Worm (Caenorhabditis elegans): Measurements from ENCODE around the gene Y75B12B.1.

Y75B12B.1 gene

DNA sequence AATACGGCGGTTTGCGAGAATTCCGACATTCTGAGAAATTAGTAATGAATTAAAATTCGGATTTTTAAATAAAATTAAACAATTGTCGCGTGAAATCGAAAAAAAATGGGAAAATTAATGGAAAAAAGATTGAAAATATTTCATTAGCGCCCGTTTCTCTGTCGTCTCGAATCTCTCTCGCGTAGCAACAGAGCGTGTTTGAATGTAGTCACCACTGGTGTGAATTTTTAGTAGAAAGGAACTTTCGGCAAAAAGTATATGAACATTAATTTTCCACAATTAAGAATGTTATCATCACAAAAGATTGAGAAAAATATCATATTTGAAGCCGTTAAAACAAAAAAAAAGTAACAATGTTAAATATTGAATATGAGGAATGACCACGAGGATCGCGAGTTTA, 47.7 kb upstream of the Y75B12B.1 start, which contains the start of gene aipl-1 (continued):
- TF ChIP-seq lin-39 (tag; optimal IDR thresholded peaks at IDR 0.05): no peak
- TF ChIP-seq nhr-6 (tag; optimal IDR thresholded peaks at IDR 0.05): peak; percentile 97
- TF ChIP-seq T26A8.4 (GFP tag; IDR thresholded peaks at IDR 0.05): no peak
- peak; percentile 52 for TF ChIP-seq nhr-11 (tag; optimal IDR thresholded peaks at IDR 0.05)
- peak; percentile 30 for TF ChIP-seq T20F7.1 (GFP tag; optimal IDR thresholded peaks at IDR 0.05)
- peak; percentile 55 for TF ChIP-seq dve-1 (tag; optimal IDR thresholded peaks at IDR 0.05; ENCODE audit: insufficient read depth)
- no peak for TF ChIP-seq cey-2 (tag; optimal IDR thresholded peaks at IDR 0.05; ENCODE audit: borderline replicate concordance, insufficient read depth)
- TF ChIP-seq nhr-77 (tag; optimal IDR thresholded peaks at IDR 0.05): peak; percentile 79
- TF ChIP-seq nhr-10 (tag; optimal IDR thresholded peaks at IDR 0.05): no peak
- no peak for TF ChIP-seq nhr-48 (tag; optimal IDR thresholded peaks at IDR 0.05)
- peak; percentile 41 for TF ChIP-seq rbr-2 (tag; optimal IDR thresholded peaks at IDR 0.05)
- no peak for TF ChIP-seq gei-8 (GFP tag; optimal IDR thresholded peaks at IDR 0.05)
- no peak for TF ChIP-seq pha-4 (GFP tag; IDR thresholded peaks at IDR 0.05)
- peak; percentile 47 for TF ChIP-seq pha-4 (tag; optimal IDR thresholded peaks at IDR 0.05)
- peak in 1 of 2 experiments; percentile 72 for TF ChIP-seq hif-1 (tag; optimal IDR thresholded peaks at IDR 0.05)
- no peak for TF ChIP-seq lir-3 (tag; optimal IDR thresholded peaks at IDR 0.05)
- no peak for TF ChIP-seq daf-8 (GFP tag; IDR thresholded peaks at IDR 0.05)

DNA sequence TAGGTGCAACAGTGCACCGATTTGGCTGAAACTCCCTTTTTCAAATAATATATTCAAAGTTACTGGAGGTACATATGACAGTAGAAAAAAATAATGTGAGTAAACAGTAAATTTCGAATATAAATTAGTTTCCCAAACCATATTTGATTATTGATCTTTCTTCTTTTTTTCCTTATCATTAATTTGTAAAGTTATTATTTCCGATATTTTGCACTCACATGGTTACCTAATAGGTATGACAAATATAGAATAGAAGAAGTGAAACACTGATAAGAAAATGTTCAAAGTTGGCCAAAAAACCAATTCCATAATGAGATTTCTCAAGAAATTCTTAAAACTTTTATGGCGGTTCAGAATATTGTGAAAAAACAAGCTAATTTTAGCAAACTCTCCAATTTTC, 44.7 kb upstream of the Y75B12B.1 start:
- TF ChIP-seq zip-11 (GFP tag; IDR thresholded peaks at IDR 0.05): no peak
- TF ChIP-seq lir-3 (tag; optimal IDR thresholded peaks at IDR 0.05): no peak
- TF ChIP-seq ceh-62 (tag; optimal IDR thresholded peaks at IDR 0.05): no peak
- no peak for TF ChIP-seq unc-62 (GFP tag; optimal IDR thresholded peaks at IDR 0.05 in 1 of 2)
- TF ChIP-seq unc-62 (tag; optimal IDR thresholded peaks at IDR 0.05): no peak
- peak; percentile 14 for TF ChIP-seq pqm-1 (tag; optimal IDR thresholded peaks at IDR 0.05)
- no peak for TF ChIP-seq php-3 (GFP tag; IDR thresholded peaks at IDR 0.05)
- peak; percentile 12 for TF ChIP-seq dve-1 (tag; optimal IDR thresholded peaks at IDR 0.05; ENCODE audit: insufficient read depth)
- peak; percentile 34 for TF ChIP-seq nhr-28 (tag; optimal IDR thresholded peaks at IDR 0.05)
- TF ChIP-seq F37D6.2 (tag; optimal IDR thresholded peaks at IDR 0.05): no peak
- no peak for TF ChIP-seq nhr-111 (GFP tag; optimal IDR thresholded peaks at IDR 0.05)
- TF ChIP-seq unc-130 (GFP tag; optimal IDR thresholded peaks at IDR 0.05): no peak
- peak; percentile 55 for TF ChIP-seq nhr-77 (tag; optimal IDR thresholded peaks at IDR 0.05)
- no peak for TF ChIP-seq zfp-3 (GFP tag; conservative IDR thresholded peaks at IDR 0.05)
- TF ChIP-seq daf-16 (GFP tag; optimal IDR thresholded peaks at IDR 0.05): no peak
- TF ChIP-seq daf-16 (tag; optimal IDR thresholded peaks at IDR 0.05): peak; percentile 55
- TF ChIP-seq dmd-6 (GFP tag; IDR thresholded peaks at IDR 0.05): no peak
- TF ChIP-seq spr-1 (tag; optimal IDR thresholded peaks at IDR 0.05): no peak
- no peak for TF ChIP-seq snpc-4 (tag; optimal IDR thresholded peaks at IDR 0.05)

DNA sequence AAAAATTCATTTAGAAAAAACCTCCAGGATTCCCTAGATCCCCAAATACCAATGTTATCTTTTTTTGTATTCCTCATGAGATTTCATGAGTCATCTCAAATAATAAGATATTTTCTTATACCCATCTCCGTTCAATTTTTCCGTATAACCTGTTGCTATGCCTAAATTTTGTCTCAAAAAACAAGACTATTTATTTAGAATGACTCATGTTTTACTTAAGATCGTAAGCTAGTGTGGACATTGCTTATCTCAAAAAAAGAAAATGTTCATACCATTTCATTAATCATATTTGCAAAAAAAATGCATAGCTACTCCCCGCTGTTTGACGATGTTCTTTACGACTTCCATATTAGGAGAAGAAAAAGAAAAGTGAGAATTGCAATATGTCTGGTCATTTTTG, 44.3 kb upstream of the Y75B12B.1 start, which contains the start of gene K08F9.3:
K08F9.3 (plus strand) TSS at position 301 of the 400 bp plus-strand sequence.
- TF ChIP-seq nhr-41 (GFP tag; IDR thresholded peaks at IDR 0.05) (no peak), ceh-32 (tag; optimal IDR thresholded peaks at IDR 0.05; ENCODE audit: poor library complexity) (no peak), Y48G9A.11 (GFP tag; IDR thresholded peaks at IDR 0.05) (no peak), unc-39 (tag; optimal IDR thresholded peaks at IDR 0.05) (no peak)

DNA sequence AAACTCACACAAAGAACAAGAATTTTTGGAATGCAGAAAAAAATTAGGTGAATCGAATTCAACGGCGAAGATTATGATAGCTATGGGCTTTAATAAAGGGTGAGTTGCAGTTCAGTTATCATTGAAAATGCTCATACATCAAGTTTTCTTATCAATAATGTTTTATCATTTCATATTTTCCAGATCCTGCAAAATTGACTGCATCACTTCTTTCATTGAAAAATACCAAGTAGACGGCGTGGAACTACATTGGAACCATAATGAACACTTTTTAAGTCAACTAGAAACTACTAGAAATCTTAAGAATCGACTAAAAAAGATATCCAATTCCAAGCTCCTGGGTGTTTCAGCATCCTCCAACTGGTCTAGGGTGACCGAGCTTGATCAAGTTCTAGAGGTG, 41.2 kb upstream of the Y75B12B.1 start, which contains the start of gene K08F9.1:
K08F9.1 (minus strand) TSS at position 101 of the 400 bp plus-strand sequence.
- TF ChIP-seq Y75B8A.6 (GFP tag; IDR thresholded peaks at IDR 0.05) (no peak), ceh-62 (tag; optimal IDR thresholded peaks at IDR 0.05) (no peak), ZK546.5 (tag; optimal IDR thresholded peaks at IDR 0.05) (no peak), lin-1 (GFP tag; IDR thresholded peaks at IDR 0.05) (no peak)
